Worm (Caenorhabditis elegans) whole organism, L2 larva: ENCODE results near the gene F17C11.12.

Experiments used
- C34F6.9 ChIP-seq: fragments of 150-350 bp; optimal IDR thresholded peaks from 2 replicates; lab custom pipeline; 2014; ENCODE audit warnings: missing biosample characterization, missing genetic modification characterization
- F13H6.1 ChIP-seq: sonication (generic microtip); optimal IDR thresholded peaks from 2 replicates; lab custom pipeline; 2016; ENCODE audit warnings: missing genetic modification characterization, missing compliant biosample characterization
- R02D3.7 ChIP-seq: fragments of 150-350 bp; optimal IDR thresholded peaks from 2 replicates; lab custom pipeline; 2014; ENCODE audit warnings: missing biosample characterization, missing genetic modification characterization
- Y55F3AM.14 ChIP-seq: fragments of 200-800 bp; sonication (Bioruptor generic); optimal IDR thresholded peaks from 2 replicates; lab custom pipeline; 2018; ENCODE audit warnings: mild to moderate bottlenecking, missing genetic modification characterization, missing compliant biosample characterization
- ZK546.5 ChIP-seq: sonication (generic microtip); optimal IDR thresholded peaks from 2 replicates; lab custom pipeline; 2017; ENCODE audit warnings: missing biosample characterization, missing genetic modification characterization
- alr-1 ChIP-seq: fragments of 150-350 bp; optimal IDR thresholded peaks from 2 replicates; lab custom pipeline; 2014; ENCODE audit warnings: missing biosample characterization, missing genetic modification characterization
- ama-1 ChIP-seq: fragments of 150-350 bp; optimal IDR thresholded peaks from 2 replicates; lab custom pipeline; 2018; ENCODE audit warnings: inconsistent platforms
- blmp-1 ChIP-seq: sonication (generic microtip); optimal IDR thresholded peaks from 2 replicates; lab custom pipeline; 2017; ENCODE audit warnings: missing genetic modification characterization, mild to moderate bottlenecking, missing compliant biosample characterization, antibody characterized with exemption, moderate library complexity; ENCODE audit not compliant: insufficient read depth
- ceh-16 ChIP-seq: fragments of 150-350 bp; optimal IDR thresholded peaks from 2 replicates; lab custom pipeline; 2014; ENCODE audit warnings: missing biosample characterization, missing genetic modification characterization
- crh-2 ChIP-seq: sonication (generic microtip); optimal IDR thresholded peaks from 2 replicates; lab custom pipeline; 2017; ENCODE audit warnings: missing biosample characterization, missing genetic modification characterization
- egl-27 ChIP-seq: sonication (generic microtip); optimal IDR thresholded peaks from 3 replicates; lab custom pipeline; 2017; ENCODE audit warnings: missing biosample characterization, missing genetic modification reagents, missing genetic modification characterization
- elt-1 ChIP-seq: fragments of 150-350 bp; optimal IDR thresholded peaks from 2 replicates; lab custom pipeline; 2014; ENCODE audit warnings: missing biosample characterization, missing genetic modification characterization
- fos-1 ChIP-seq: fragments of 150-350 bp; optimal IDR thresholded peaks from 2 replicates; lab custom pipeline; 2014; ENCODE audit warnings: missing biosample characterization, missing genetic modification characterization
- gmeb-1 ChIP-seq: fragments of 150-350 bp; optimal IDR thresholded peaks from 2 replicates; lab custom pipeline; 2014; ENCODE audit warnings: missing biosample characterization, missing genetic modification characterization
- lin-13 ChIP-seq: fragments of 150-350 bp; optimal IDR thresholded peaks from 2 replicates; lab custom pipeline; 2014; ENCODE audit warnings: missing biosample characterization, missing genetic modification reagents, missing genetic modification characterization
- lin-39 ChIP-seq: fragments of 150-350 bp; optimal IDR thresholded peaks from 2 replicates; lab custom pipeline; 2014; ENCODE audit warnings: missing biosample characterization, missing genetic modification reagents, missing genetic modification characterization
- lsy-2 ChIP-seq, 2 experiments: fragments of 150-350 bp in 1 of 2; sonication (generic microtip) in 1 of 2; optimal IDR thresholded peaks; 2 replicates each; lab custom pipeline; 2014 to 2017; ENCODE audit warnings: missing biosample characterization in 2 of 2, missing genetic modification characterization in 2 of 2
- mab-5 ChIP-seq: fragments of 150-350 bp; optimal IDR thresholded peaks from 2 replicates; lab custom pipeline; 2014; ENCODE audit warnings: missing biosample characterization, missing genetic modification characterization
- mbf-1 ChIP-seq: sonication (generic microtip); optimal IDR thresholded peaks from 2 replicates; lab custom pipeline; 2017; ENCODE audit warnings: missing biosample characterization, missing genetic modification characterization
- mdl-1 ChIP-seq, 2 experiments: fragments of 150-350 bp in 1 of 2; sonication (generic microtip) in 1 of 2; optimal IDR thresholded peaks; 2 replicates each; lab custom pipeline; 2017; ENCODE audit warnings: missing biosample characterization in 2 of 2, missing genetic modification characterization in 2 of 2
- nhr-10 ChIP-seq: sonication (generic microtip); optimal IDR thresholded peaks from 2 replicates; lab custom pipeline; 2017; ENCODE audit warnings: missing biosample characterization, missing genetic modification characterization
- nhr-11 ChIP-seq: fragments of 150-350 bp; optimal IDR thresholded peaks from 2 replicates; lab custom pipeline; 2014; ENCODE audit warnings: missing biosample characterization, missing genetic modification characterization
- nhr-12 ChIP-seq: fragments of 150-350 bp; optimal IDR thresholded peaks from 2 replicates; lab custom pipeline; 2014; ENCODE audit warnings: missing biosample characterization, missing genetic modification characterization
- nhr-129 ChIP-seq: fragments of 150-350 bp; optimal IDR thresholded peaks from 2 replicates; lab custom pipeline; 2014; ENCODE audit warnings: missing biosample characterization, missing genetic modification characterization
- nhr-21 ChIP-seq: fragments of 150-350 bp; optimal IDR thresholded peaks from 2 replicates; lab custom pipeline; 2014; ENCODE audit warnings: missing biosample characterization, missing genetic modification characterization
- nhr-23 ChIP-seq: fragments of 150-350 bp; optimal IDR thresholded peaks from 2 replicates; lab custom pipeline; 2014; ENCODE audit warnings: missing biosample characterization, missing genetic modification reagents, missing genetic modification characterization
- nhr-237 ChIP-seq: fragments of 150-350 bp; optimal IDR thresholded peaks from 2 replicates; lab custom pipeline; 2014; ENCODE audit warnings: missing biosample characterization, missing genetic modification characterization
- nhr-25 ChIP-seq: fragments of 150-350 bp; sonication (generic microtip); optimal IDR thresholded peaks from 3 replicates; lab custom pipeline; 2014; ENCODE audit warnings: missing biosample characterization, missing genetic modification characterization
- nhr-6 ChIP-seq: fragments of 150-350 bp; optimal IDR thresholded peaks from 2 replicates; lab custom pipeline; 2014; ENCODE audit warnings: missing biosample characterization, missing genetic modification characterization
- peb-1 ChIP-seq: fragments of 150-350 bp; optimal IDR thresholded peaks from 2 replicates; lab custom pipeline; 2014; ENCODE audit warnings: missing biosample characterization, missing genetic modification characterization
- sem-4 ChIP-seq: fragments of 150-350 bp; optimal IDR thresholded peaks from 2 replicates; lab custom pipeline; 2014; ENCODE audit warnings: missing biosample characterization, missing genetic modification reagents, missing genetic modification characterization
- skn-1 ChIP-seq: sonication (generic microtip); optimal IDR thresholded peaks from 2 replicates; lab custom pipeline; 2017; ENCODE audit warnings: missing biosample characterization, missing genetic modification characterization
- sma-3 ChIP-seq: sonication (generic microtip); optimal IDR thresholded peaks from 2 replicates; lab custom pipeline; 2016; ENCODE audit warnings: missing genetic modification reagents, missing genetic modification characterization, missing compliant biosample characterization
- sma-9 ChIP-seq, 2 experiments: fragments of 150-350 bp in 1 of 2; sonication (generic microtip) in 1 of 2; optimal IDR thresholded peaks; 2 replicates each; lab custom pipeline; 2014 to 2016; ENCODE audit warnings: missing genetic modification characterization in 2 of 2, mild to moderate bottlenecking in 1 of 2, missing biosample characterization in 1 of 2, missing compliant biosample characterization in 1 of 2, missing genetic modification reagents in 1 of 2, moderate library complexity in 1 of 2
- snpc-4 ChIP-seq: fragments of 150-350 bp; optimal IDR thresholded peaks from 2 replicates; lab custom pipeline; 2014; ENCODE audit warnings: missing biosample characterization, missing genetic modification characterization
- unc-39 ChIP-seq: fragments of 150-350 bp; optimal IDR thresholded peaks from 2 replicates; lab custom pipeline; 2014; ENCODE audit warnings: missing biosample characterization, missing genetic modification characterization
- unc-55 ChIP-seq: fragments of 150-350 bp; sonication (generic microtip); optimal IDR thresholded peaks from 3 replicates; lab custom pipeline; 2014; ENCODE audit warnings: missing biosample characterization, missing genetic modification reagents, missing genetic modification characterization
- unc-62 ChIP-seq: fragments of 150-350 bp; optimal IDR thresholded peaks from 2 replicates; lab custom pipeline; 2014; ENCODE audit warnings: missing biosample characterization, missing genetic modification reagents, missing genetic modification characterization
- zag-1 ChIP-seq: fragments of 150-350 bp; optimal IDR thresholded peaks from 2 replicates; lab custom pipeline; 2014; ENCODE audit warnings: missing biosample characterization, missing genetic modification characterization
- ztf-1 ChIP-seq: fragments of 200-800 bp; sonication (Bioruptor generic); conservative IDR thresholded peaks from 2 replicates; pipeline ENCODE4 v1.3.6; 2022; ENCODE audit warnings: missing genetic modification characterization, missing compliant biosample characterization
- ztf-4 ChIP-seq: fragments of 150-350 bp; optimal IDR thresholded peaks from 2 replicates; lab custom pipeline; 2014; ENCODE audit warnings: missing biosample characterization, missing genetic modification characterization

The F17C11.12 gene

ce11 chrV:10953471-10954155 lies 16.9 kb upstream of the F17C11.12 start (continued):
- no peak for TF ChIP-seq alr-1
- TF ChIP-seq nhr-25, result peak; percentile 29
- no peak for TF ChIP-seq ztf-1 (GFP tag; lab: Robert Waterston, UW)

ce11 chrV:10951655-10952278 lies 15.0 kb upstream of the F17C11.12 start, which contains the start of gene F17C11.4:
TSS of gene F17C11.4 (plus strand) at chrV:10951860.
- TF ChIP-seq C34F6.9 (tag; lab: Kevin White, UChicago), result peak; percentile 85
- TF ChIP-seq lin-13 (GFP tag; lab: Kevin White, UChicago), result peak; percentile 59
- TF ChIP-seq nhr-129 (tag; lab: Kevin White, UChicago), result peak; percentile 96
- TF ChIP-seq nhr-25, result peak; percentile 90
- peak; percentile 86 for TF ChIP-seq Y55F3AM.14 (GFP tag; lab: Kevin White, UChicago)
- no peak for TF ChIP-seq nhr-12 (tag; lab: Kevin White, UChicago)
- TF ChIP-seq nhr-237, result no peak
- TF ChIP-seq egl-27 (tag; lab: Kevin White, UChicago), result peak; percentile 49
- TF ChIP-seq blmp-1 (tag; lab: Kevin White, UChicago), result peak; percentile 76
- peak; percentile 96 for TF ChIP-seq sma-9 (GFP tag; optimal IDR thresholded peaks at IDR 0.05; lab: Kevin White, UChicago)
- no peak for TF ChIP-seq sma-9 (tag; optimal IDR thresholded peaks at IDR 0.05; lab: Kevin White, UChicago)
- no peak for TF ChIP-seq nhr-11 (tag; lab: Kevin White, UChicago)
- TF ChIP-seq ama-1, result peak; percentile 88
- TF ChIP-seq snpc-4 (tag; lab: Kevin White, UChicago), result peak; percentile 48
- TF ChIP-seq fos-1 (tag; lab: Kevin White, UChicago), result peak; percentile 66
- no peak for TF ChIP-seq unc-39 (tag; lab: Kevin White, UChicago)
- peak; percentile 4 for TF ChIP-seq unc-55 (GFP tag; lab: Kevin White, UChicago)
- peak; percentile 81 for TF ChIP-seq nhr-21 (tag; lab: Kevin White, UChicago)
- peak; percentile 75 for TF ChIP-seq sma-3 (GFP tag; lab: Kevin White, UChicago)
- TF ChIP-seq mdl-1 (tag; optimal IDR thresholded peaks at IDR 0.05; lab: Kevin White, UChicago), result peak; percentile 28 to 85
- TF ChIP-seq mbf-1 (tag; lab: Kevin White, UChicago), result no peak
- TF ChIP-seq F13H6.1 (tag; lab: Kevin White, UChicago), result peak; percentile 91
- peak; percentile 54 for TF ChIP-seq zag-1
- peak; percentile 88 for TF ChIP-seq ztf-4 (tag; lab: Kevin White, UChicago)
- peak; percentile 57 for TF ChIP-seq crh-2 (tag; lab: Kevin White, UChicago)
- no peak for TF ChIP-seq ZK546.5 (tag; lab: Kevin White, UChicago)
- peak; percentile 72 for TF ChIP-seq nhr-6 (tag; lab: Kevin White, UChicago)
- TF ChIP-seq R02D3.7 (tag; lab: Kevin White, UChicago), result no peak
- peak; percentile 70 for TF ChIP-seq sem-4
- TF ChIP-seq peb-1, result no peak
- TF ChIP-seq mab-5, result peak; percentile 39
- peak; percentile 58 for TF ChIP-seq gmeb-1 (tag; lab: Kevin White, UChicago)
- peak in 1 of 2 experiments; percentile 84 for TF ChIP-seq lsy-2 (tag; optimal IDR thresholded peaks at IDR 0.05; lab: Kevin White, UChicago)
- TF ChIP-seq unc-62, result no peak
- no peak for TF ChIP-seq nhr-23 (tag; lab: Kevin White, UChicago)
- no peak for TF ChIP-seq lin-39 (tag; lab: Kevin White, UChicago)

DNA sequence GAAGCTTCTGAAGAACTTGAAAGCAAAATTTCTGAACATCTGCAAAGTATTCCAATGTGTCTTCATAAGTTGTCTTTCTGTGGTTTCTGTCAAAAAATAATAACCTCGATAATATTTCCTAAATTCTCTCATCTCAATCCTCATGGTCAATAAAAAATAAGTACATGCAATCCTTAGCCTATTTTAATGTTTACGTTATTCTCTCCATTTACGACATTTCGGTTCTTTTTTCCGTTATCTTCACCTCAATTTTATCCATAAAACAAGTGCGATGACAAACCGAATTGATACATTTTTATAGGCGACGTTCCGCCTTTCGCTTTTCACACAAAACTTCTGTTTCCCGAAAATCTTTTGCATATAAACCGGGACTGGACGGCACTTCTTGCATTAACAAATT lies 12.8 kb upstream of the F17C11.12 start, which contains the start of gene col-153:
Gene col-153, plus strand, starts transcription at position 301 of the 400 bp plus-strand sequence.
- TF ChIP-seq ceh-16, result no peak
- no peak for TF ChIP-seq gmeb-1 (tag; lab: Kevin White, UChicago)
- TF ChIP-seq lin-13 (GFP tag; lab: Kevin White, UChicago), result no peak
- no peak for TF ChIP-seq nhr-6 (tag; lab: Kevin White, UChicago)
- TF ChIP-seq fos-1 (tag; lab: Kevin White, UChicago), result no peak
- TF ChIP-seq skn-1 (tag; lab: Kevin White, UChicago), result no peak
- TF ChIP-seq R02D3.7 (tag; lab: Kevin White, UChicago), result no peak
- no peak for TF ChIP-seq nhr-129 (tag; lab: Kevin White, UChicago)
- TF ChIP-seq blmp-1 (tag; lab: Kevin White, UChicago), result no peak
- TF ChIP-seq nhr-25, result no peak
- TF ChIP-seq ztf-1 (GFP tag; lab: Robert Waterston, UW), result no peak
- no peak for TF ChIP-seq mdl-1 (tag; optimal IDR thresholded peaks at IDR 0.05; lab: Kevin White, UChicago)
- TF ChIP-seq nhr-10 (tag; lab: Kevin White, UChicago), result no peak
- no peak for TF ChIP-seq peb-1
- no peak for TF ChIP-seq elt-1 (tag; lab: Kevin White, UChicago)
- TF ChIP-seq F13H6.1 (tag; lab: Kevin White, UChicago), result no peak
- TF ChIP-seq lsy-2 (tag; optimal IDR thresholded peaks at IDR 0.05; lab: Kevin White, UChicago), result no peak
